Fruit fly (Drosophila melanogaster) whole organism, adult: ENCODE results near the gene RapGAP1.

Experiments used
- CG7101 ChIP-seq: fragments of 200-800 bp; sonication (Bioruptor generic); optimal IDR thresholded peaks from 2 replicates; lab custom pipeline; 2018; ENCODE audit warnings: missing biosample characterization, mild to moderate bottlenecking, missing genetic modification characterization, moderate library complexity
- kay ChIP-seq: fragments of 200-800 bp; sonication (Bioruptor generic); peaks from one replicate; lab custom pipeline; 2016; ENCODE audit warnings: missing biosample characterization, missing genetic modification characterization, borderline replicate concordance

RapGAP1 gene

dm6 chr2L:7447820-7448219, 131.0 kb downstream of the RapGAP1 start:
- TF ChIP-seq kay (GFP tag; lab: Kevin White, UChicago) (peak; percentile 56), CG7101 (tag; lab: Kevin White, UChicago) (no peak)
